Worm (Caenorhabditis elegans): ENCODE data around the gene acr-7.

ce11 chrII:7814215-7814614 lies 35.4 kb downstream of the acr-7 start:
- TF ChIP-seq nhr-11 (tag; optimal IDR thresholded peaks at IDR 0.05) (no peak), hlh-6 (tag; optimal IDR thresholded peaks at IDR 0.05) (no peak), ama-1 (optimal IDR thresholded peaks at IDR 0.05) (no peak), lin-11 (tag; optimal IDR thresholded peaks at IDR 0.05) (no peak)
